Worm (Caenorhabditis elegans) whole organism, L3 larva: ENCODE measurements around the gene cutl-11.

Experiments
- R02D3.7 ChIP-seq: fragments of 150-350 bp; optimal IDR thresholded peaks from 2 replicates; lab custom pipeline; 2014; ENCODE audit warnings: missing biosample characterization, missing genetic modification characterization
- aly-2 ChIP-seq: fragments of 150-350 bp; optimal IDR thresholded peaks from 2 replicates; lab custom pipeline; 2014; ENCODE audit warnings: missing biosample characterization, missing genetic modification characterization
- ama-1 ChIP-seq: fragments of 150-350 bp; optimal IDR thresholded peaks from 2 replicates; lab custom pipeline; 2018
- ceh-28 ChIP-seq: fragments of 150-350 bp; optimal IDR thresholded peaks from 2 replicates; lab custom pipeline; 2014; ENCODE audit warnings: missing biosample characterization, missing genetic modification reagents, missing genetic modification characterization
- ceh-82 ChIP-seq: fragments of 150-350 bp; optimal IDR thresholded peaks from 2 replicates; lab custom pipeline; 2014; ENCODE audit warnings: missing biosample characterization, missing genetic modification characterization
- egl-27 ChIP-seq: sonication (generic microtip); optimal IDR thresholded peaks from 4 replicates; lab custom pipeline; 2017; ENCODE audit warnings: missing biosample characterization, missing genetic modification reagents, missing genetic modification characterization
- egl-5 ChIP-seq: fragments of 150-350 bp; optimal IDR thresholded peaks from 2 replicates; lab custom pipeline; 2017; ENCODE audit warnings: missing biosample characterization, missing genetic modification reagents, missing genetic modification characterization, inconsistent platforms
- elt-2 ChIP-seq: sonication (generic microtip); optimal IDR thresholded peaks from 2 replicates; lab custom pipeline; 2016; ENCODE audit warnings: missing genetic modification reagents, mild to moderate bottlenecking, missing genetic modification characterization, missing compliant biosample characterization
- fkh-10 ChIP-seq: sonication (generic microtip); optimal IDR thresholded peaks from 2 replicates; lab custom pipeline; 2017; ENCODE audit warnings: missing biosample characterization, missing genetic modification reagents, missing genetic modification characterization
- fos-1 ChIP-seq: fragments of 150-350 bp; optimal IDR thresholded peaks from 2 replicates; lab custom pipeline; 2014; ENCODE audit warnings: missing biosample characterization, missing genetic modification characterization
- hmg-11 ChIP-seq: sonication (generic microtip); optimal IDR thresholded peaks from 2 replicates; lab custom pipeline; 2016; ENCODE audit warnings: missing genetic modification characterization, missing compliant biosample characterization
- jun-1 ChIP-seq: fragments of 150-350 bp; optimal IDR thresholded peaks from 2 replicates; lab custom pipeline; 2014; ENCODE audit warnings: missing biosample characterization, missing genetic modification reagents, missing genetic modification characterization
- lin-39 ChIP-seq: fragments of 150-350 bp; optimal IDR thresholded peaks from 2 replicates; lab custom pipeline; 2018; ENCODE audit warnings: missing biosample characterization, missing genetic modification reagents, missing genetic modification characterization
- lsy-12 ChIP-seq: sonication (generic microtip); optimal IDR thresholded peaks from 2 replicates; lab custom pipeline; 2016; ENCODE audit warnings: mild to moderate bottlenecking, missing genetic modification characterization, missing compliant biosample characterization
- mml-1 ChIP-seq: fragments of 150-350 bp; sonication (generic microtip); optimal IDR thresholded peaks from 3 replicates; lab custom pipeline; 2014; ENCODE audit warnings: missing biosample characterization, missing genetic modification characterization
- nhr-23 ChIP-seq: fragments of 150-350 bp; optimal IDR thresholded peaks from 2 replicates; lab custom pipeline; 2014; ENCODE audit warnings: missing biosample characterization, missing genetic modification reagents, missing genetic modification characterization
- nhr-237 ChIP-seq: fragments of 150-350 bp; optimal IDR thresholded peaks from 2 replicates; lab custom pipeline; 2014; ENCODE audit warnings: missing biosample characterization, missing genetic modification characterization
- nhr-25 ChIP-seq: sonication (generic microtip); optimal IDR thresholded peaks from 2 replicates; lab custom pipeline; 2017; ENCODE audit warnings: missing biosample characterization, missing genetic modification characterization
- nhr-28 ChIP-seq: fragments of 150-350 bp; optimal IDR thresholded peaks from 2 replicates; lab custom pipeline; 2014; ENCODE audit warnings: missing biosample characterization, missing genetic modification characterization
- nhr-43 ChIP-seq: sonication (generic microtip); optimal IDR thresholded peaks from 2 replicates; lab custom pipeline; 2016; ENCODE audit warnings: mild to moderate bottlenecking, missing genetic modification characterization, missing compliant biosample characterization; ENCODE audit not compliant: poor library complexity, severe bottlenecking
- nhr-67 ChIP-seq: fragments of 150-350 bp; optimal IDR thresholded peaks from 2 replicates; lab custom pipeline; 2014; ENCODE audit warnings: missing biosample characterization, missing genetic modification characterization
- nhr-76 ChIP-seq: fragments of 150-350 bp; sonication (generic microtip); optimal IDR thresholded peaks from 5 replicates; lab custom pipeline; 2014; ENCODE audit warnings: missing biosample characterization, missing genetic modification characterization
- nhr-77 ChIP-seq: fragments of 150-350 bp; optimal IDR thresholded peaks from 2 replicates; lab custom pipeline; 2014; ENCODE audit warnings: missing biosample characterization, missing genetic modification characterization
- pha-4 ChIP-seq: fragments of 150-350 bp; optimal IDR thresholded peaks from 2 replicates; lab custom pipeline; 2014; ENCODE audit warnings: missing biosample characterization, missing genetic modification reagents, missing genetic modification characterization
- sea-2 ChIP-seq: fragments of 150-350 bp; sonication (generic microtip); optimal IDR thresholded peaks from 4 replicates; lab custom pipeline; 2014; ENCODE audit warnings: missing biosample characterization, missing genetic modification reagents, missing genetic modification characterization
- skn-1 ChIP-seq: fragments of 150-350 bp; optimal IDR thresholded peaks from 2 replicates; lab custom pipeline; 2014; ENCODE audit warnings: missing biosample characterization, missing genetic modification characterization
- tbx-2 ChIP-seq: sonication (generic microtip); optimal IDR thresholded peaks from 2 replicates; lab custom pipeline; 2016; ENCODE audit warnings: mild to moderate bottlenecking, missing genetic modification characterization, missing compliant biosample characterization
- zag-1 ChIP-seq: fragments of 150-350 bp; optimal IDR thresholded peaks from 2 replicates; lab custom pipeline; 2014; ENCODE audit warnings: missing biosample characterization, missing genetic modification characterization
- ztf-11 ChIP-seq: fragments of 150-350 bp; optimal IDR thresholded peaks from 2 replicates; lab custom pipeline; 2014; ENCODE audit warnings: missing biosample characterization, missing genetic modification characterization
- ztf-4 ChIP-seq: fragments of 150-350 bp; optimal IDR thresholded peaks from 2 replicates; lab custom pipeline; 2014; ENCODE audit warnings: missing biosample characterization, missing genetic modification characterization

The cutl-11 gene

DNA sequence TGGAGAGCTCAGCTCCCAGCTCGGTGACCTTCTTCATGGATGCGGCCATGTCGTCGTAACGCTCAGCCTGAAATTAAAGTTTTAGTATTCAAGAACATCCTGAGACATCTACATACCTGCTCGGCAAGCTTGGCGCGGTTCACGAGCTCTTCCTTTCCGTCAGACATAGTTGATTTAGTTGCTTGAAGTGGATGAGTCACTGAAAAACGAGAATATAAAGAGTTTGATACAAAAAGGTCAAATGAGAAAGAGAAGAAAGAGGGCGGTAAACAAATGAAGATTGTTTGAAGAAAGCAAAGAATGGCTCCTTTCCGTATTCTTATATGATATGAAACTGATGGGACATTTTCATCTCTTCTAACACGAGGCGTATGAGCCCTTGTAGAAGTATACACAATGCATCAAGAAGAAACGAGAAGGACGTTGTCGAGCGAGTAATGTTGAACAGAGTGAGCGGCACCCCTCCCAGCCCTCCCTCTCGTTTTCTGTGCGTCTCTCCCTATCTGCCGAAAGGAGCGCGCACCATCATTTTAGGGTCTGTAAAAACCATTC is 45.4 kb downstream of the cutl-11 start, which contains the start of gene ftt-2:
ftt-2 (minus strand) TSS at position 206 of the 552 bp plus-strand sequence.
- TF ChIP-seq mml-1: no peak
- TF ChIP-seq ama-1 (lab: Kevin White, UChicago): peak; percentile 80
- TF ChIP-seq nhr-76 (tag; lab: Kevin White, UChicago): no peak
- TF ChIP-seq ceh-28: no peak

DNA sequence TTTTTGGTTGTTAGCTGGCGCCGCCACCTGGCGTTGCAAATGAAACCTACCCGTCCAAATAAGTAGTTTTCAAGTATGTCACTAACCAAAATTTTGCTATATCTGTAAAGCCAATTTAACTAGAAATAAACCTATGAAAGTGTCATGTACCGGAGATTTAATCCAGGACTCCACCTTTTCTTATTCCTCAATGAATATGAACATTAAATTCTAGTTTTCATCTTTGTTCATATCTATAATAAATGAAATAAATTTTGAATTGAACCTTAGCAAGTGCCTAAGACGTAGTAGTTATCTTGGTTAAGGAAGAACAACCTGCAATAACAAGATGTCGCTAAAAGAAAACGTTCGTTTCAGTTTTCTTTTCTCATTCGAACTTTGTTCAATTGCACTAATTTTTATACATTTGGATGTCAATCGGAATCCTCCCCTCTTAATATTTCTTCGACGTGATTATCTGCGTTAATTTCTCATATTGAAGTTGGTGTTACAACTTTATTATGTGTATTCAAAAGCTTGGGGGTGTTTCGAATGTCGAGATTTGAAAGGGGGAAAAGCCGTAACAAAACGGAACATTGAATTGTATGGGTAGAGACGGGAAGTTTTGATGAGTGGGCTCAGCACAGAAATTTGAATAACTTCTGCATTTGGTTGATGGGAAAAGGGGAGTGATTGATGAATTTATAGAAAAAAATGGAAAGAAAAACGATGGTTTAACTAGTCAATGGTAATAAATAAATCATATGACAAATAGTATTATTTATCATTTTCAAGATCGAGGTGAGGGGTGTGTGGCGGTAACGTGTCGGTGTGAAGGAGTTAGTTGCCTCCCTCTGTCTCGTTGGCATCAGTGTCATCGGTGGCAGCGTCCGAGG is 47.2 kb downstream of the cutl-11 start:
- TF ChIP-seq fkh-10 (GFP tag; lab: Kevin White, UChicago) (no peak), tbx-2 (tag; lab: Kevin White, UChicago) (peak; percentile 55), jun-1 (peak; percentile 67), elt-2 (tag; lab: Kevin White, UChicago) (peak; percentile 45), nhr-43 (tag; lab: Kevin White, UChicago) (peak; percentile 65), lsy-12 (peak; percentile 67), nhr-25 (tag; lab: Kevin White, UChicago) (peak; percentile 63), R02D3.7 (tag; lab: Kevin White, UChicago) (peak; percentile 23), pha-4 (tag; lab: Kevin White, UChicago) (peak; percentile 5), nhr-28 (no peak), mml-1 (no peak), ztf-4 (tag; lab: Kevin White, UChicago) (peak; percentile 45), ceh-28 (peak; percentile 69), ama-1 (lab: Kevin White, UChicago) (peak; percentile 92), nhr-23 (peak; percentile 48), aly-2 (peak; percentile 65), fos-1 (tag; lab: Kevin White, UChicago) (peak; percentile 13), nhr-77 (tag; lab: Kevin White, UChicago) (peak; percentile 67), nhr-237 (tag; lab: Kevin White, UChicago) (no peak), ceh-82 (tag; lab: Kevin White, UChicago) (peak; percentile 28), skn-1 (tag; lab: Kevin White, UChicago) (peak; percentile 10), nhr-67 (tag; lab: Kevin White, UChicago) (no peak)

ce11 chrX:11600488-11601106 is 50.1 kb downstream of the cutl-11 start:
- TF ChIP-seq hmg-11 (tag; lab: Kevin White, UChicago) (peak; percentile 38), lin-39 (tag; lab: Kevin White, UChicago) (no peak)

ce11 chrX:11598839-11599238 is 51.8 kb downstream of the cutl-11 start:
- no peak for TF ChIP-seq ceh-28
- no peak for TF ChIP-seq egl-5 (tag; lab: Kevin White, UChicago)
- no peak for TF ChIP-seq sea-2 (GFP tag; lab: Kevin White, UChicago)
- TF ChIP-seq zag-1 (tag; lab: Kevin White, UChicago): no peak
- TF ChIP-seq egl-27 (tag; lab: Kevin White, UChicago): no peak
- TF ChIP-seq ztf-11 (tag; lab: Kevin White, UChicago): no peak
- no peak for TF ChIP-seq hmg-11 (tag; lab: Kevin White, UChicago)
- no peak for TF ChIP-seq fkh-10 (GFP tag; lab: Kevin White, UChicago)
- TF ChIP-seq, all 47 proteins: peak for 0
